Fruit fly (Drosophila melanogaster) whole organism, adult: ENCODE results near the gene tll.
A peak's percentile ranks its signal among the peaks of the same experiment; 100 is the strongest.

Experiments
- CG11617 ChIP-seq: fragments of 200-800 bp; sonication (Bioruptor generic); optimal IDR thresholded peaks from 2 replicates; lab custom pipeline; 2017; ENCODE audit warnings: mild to moderate bottlenecking, missing biosample characterization, missing genetic modification reagents, missing genetic modification characterization
- CG12768 ChIP-seq: fragments of 200-800 bp; sonication (Bioruptor generic); optimal IDR thresholded peaks from 2 replicates; lab custom pipeline; 2017; ENCODE audit warnings: missing biosample characterization, missing genetic modification characterization, mild to moderate bottlenecking, moderate library complexity, missing genetic modification reagents
- CG7045 ChIP-seq: fragments of 200-800 bp; sonication (Bioruptor generic); optimal IDR thresholded peaks from 2 replicates; lab custom pipeline; 2017; ENCODE audit warnings: missing biosample characterization, mild to moderate bottlenecking, missing genetic modification characterization
- CG7101 ChIP-seq: fragments of 200-800 bp; sonication (Bioruptor generic); optimal IDR thresholded peaks from 2 replicates; lab custom pipeline; 2018; ENCODE audit warnings: missing biosample characterization, mild to moderate bottlenecking, missing genetic modification characterization, moderate library complexity
- Clk ChIP-seq: fragments of 200-800 bp; sonication (Bioruptor generic); optimal IDR thresholded peaks from 2 replicates; lab custom pipeline; 2017; ENCODE audit warnings: missing biosample characterization, missing genetic modification characterization
- Crg-1 ChIP-seq: fragments of 200-800 bp; sonication (Bioruptor generic); optimal IDR thresholded peaks from 2 replicates; lab custom pipeline; 2016; ENCODE audit warnings: missing biosample characterization, missing genetic modification characterization
- Mnt ChIP-seq: fragments of 200-800 bp; sonication (Bioruptor generic); optimal IDR thresholded peaks from 2 replicates; lab custom pipeline; 2016; ENCODE audit warnings: missing biosample characterization, mild to moderate bottlenecking, missing genetic modification characterization
- kay ChIP-seq: fragments of 200-800 bp; sonication (Bioruptor generic); peaks from one replicate; lab custom pipeline; 2016; ENCODE audit warnings: missing biosample characterization, missing genetic modification characterization, borderline replicate concordance
- toe ChIP-seq: fragments of 200-800 bp; sonication (Bioruptor generic); optimal IDR thresholded peaks from 2 replicates; lab custom pipeline; 2016; ENCODE audit warnings: missing biosample characterization, missing genetic modification characterization

DNA sequence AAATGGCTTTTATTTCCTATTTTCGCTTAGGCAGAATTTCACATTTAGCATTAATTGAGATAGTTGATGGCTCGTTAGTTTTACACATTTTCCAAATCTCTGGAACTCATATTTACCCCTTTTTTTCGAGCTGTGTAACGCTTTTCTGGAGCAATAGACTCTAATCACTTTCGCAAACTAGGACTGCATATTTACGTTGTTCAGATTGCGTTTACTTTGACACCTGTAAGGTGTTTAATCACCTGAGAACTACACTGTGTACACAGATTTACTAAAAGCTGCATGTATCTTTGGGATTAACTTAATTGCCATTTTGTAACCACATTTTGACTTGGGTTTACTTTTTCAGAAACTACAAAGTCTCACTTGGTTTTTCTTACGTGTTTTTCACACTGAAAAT is 49.3 kb upstream of the tll start:
- TF ChIP-seq CG11617 (GFP tag; lab: Kevin White, UChicago) = peak; percentile 67
- peak; percentile 74 for TF ChIP-seq Clk (GFP tag; lab: Kevin White, UChicago)
- TF ChIP-seq CG7101 (tag; lab: Kevin White, UChicago) = peak; percentile 87
- TF ChIP-seq kay (GFP tag; lab: Kevin White, UChicago) = peak; percentile 98
- peak; percentile 74 for TF ChIP-seq toe
- TF ChIP-seq CG7045 (GFP tag; lab: Kevin White, UChicago) = peak; percentile 89
- peak; percentile 91 for TF ChIP-seq Crg-1 (GFP tag; lab: Kevin White, UChicago)
- TF ChIP-seq Mnt (GFP tag; lab: Kevin White, UChicago) = peak; percentile 15
- TF ChIP-seq CG12768 (GFP tag; lab: Kevin White, UChicago) = peak; percentile 75
